Worm (Caenorhabditis elegans): ENCODE data around the gene crn-5.

The crn-5 gene

DNA sequence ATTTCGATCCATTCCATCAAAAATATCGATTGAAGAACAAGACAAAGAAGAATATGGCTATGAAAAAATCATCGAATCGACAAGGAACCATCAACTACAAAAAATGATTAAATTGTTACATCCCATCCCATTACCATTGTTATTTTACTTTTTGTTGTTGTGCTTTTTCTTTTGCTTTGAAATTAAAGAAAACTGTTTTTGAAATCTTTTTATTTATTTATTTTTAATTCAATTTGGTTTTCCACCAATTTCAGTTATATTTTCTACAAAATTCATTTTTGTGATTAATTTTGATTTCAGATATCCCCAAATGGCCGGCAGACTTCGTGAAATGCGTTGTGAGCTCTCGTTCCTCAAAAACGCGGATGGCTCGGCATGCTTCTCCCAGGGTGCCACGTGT lies at the start of gene crn-5:
Gene crn-5 (plus strand): TSS at position 301 of the 400 bp plus-strand sequence.
- no peak for TF ChIP-seq F22D6.2 (tag; optimal IDR thresholded peaks at IDR 0.05)
- no peak for TF ChIP-seq ztf-28 (GFP tag; IDR thresholded peaks at IDR 0.05)
- no peak for TF ChIP-seq nhr-80 (tag; optimal IDR thresholded peaks at IDR 0.05)
- no peak for TF ChIP-seq lsy-27 (tag; optimal IDR thresholded peaks at IDR 0.05; ENCODE audit: borderline replicate concordance, insufficient read depth)
- TF ChIP-seq bed-2 (GFP tag; IDR thresholded peaks at IDR 0.05): no peak
- TF ChIP-seq attf-5 (GFP tag; optimal IDR thresholded peaks at IDR 0.05): no peak
- no peak for TF ChIP-seq F23B12.7 (tag; optimal IDR thresholded peaks at IDR 0.05; ENCODE audit: insufficient read depth)
- no peak for TF ChIP-seq ets-4 (GFP tag; optimal IDR thresholded peaks at IDR 0.05)
- TF ChIP-seq F39B2.1 (GFP tag; IDR thresholded peaks at IDR 0.05): no peak
- TF ChIP-seq F55B11.4 (tag; optimal IDR thresholded peaks at IDR 0.05; ENCODE audit: borderline replicate concordance, insufficient read depth): no peak

- TF ChIP-seq snpc-1.3 (tag; optimal IDR thresholded peaks at IDR 0.05; ENCODE audit: insufficient read depth) (peak; percentile 25), dpff-1 (tag; optimal IDR thresholded peaks at IDR 0.05) (no peak), hsf-1 (GFP tag; IDR thresholded peaks at IDR 0.05) (peak; percentile 29; the same call in 1 of the 2 replicates), ztf-22 (GFP tag; optimal IDR thresholded peaks at IDR 0.05) (no peak), ama-1 (optimal IDR thresholded peaks at IDR 0.05) (peak; percentile 44), ama-1 (GFP tag; optimal IDR thresholded peaks at IDR 0.05) (no peak), rec-8 (tag; optimal IDR thresholded peaks at IDR 0.05) (no peak), tbx-9 (tag; optimal IDR thresholded peaks at IDR 0.05; ENCODE audit: borderline replicate concordance) (no peak), snpc-3.4 (tag; optimal IDR thresholded peaks at IDR 0.05) (no peak), ztf-26 (tag; optimal IDR thresholded peaks at IDR 0.05) (peak; percentile 39), lin-26 (GFP tag; IDR thresholded peaks at IDR 0.05) (no peak; the same call in none of the 2 replicates), hmg-1.2 (GFP tag; IDR thresholded peaks at IDR 0.05) (peak; percentile 40), gei-17 (GFP tag; optimal IDR thresholded peaks at IDR 0.05) (no peak), C06A6.2 (GFP tag; conservative IDR thresholded peaks at IDR 0.05) (no peak), ceh-58 (GFP tag; IDR thresholded peaks at IDR 0.05) (0 out of 2 replicates have a peak, but pooled peaks have one; percentile 78), ceh-91 (GFP tag; IDR thresholded peaks at IDR 0.05) (no peak), K11D2.4 (GFP tag; IDR thresholded peaks at IDR 0.05) (no peak), xnd-1 (tag; optimal IDR thresholded peaks at IDR 0.05) (no peak), let-607 (tag; optimal IDR thresholded peaks at IDR 0.05) (no peak), ztf-6 (GFP tag; IDR thresholded peaks at IDR 0.05) (no peak), lin-40 (tag; optimal IDR thresholded peaks at IDR 0.05) (no peak), Y67H2A.10 (GFP tag; conservative IDR thresholded peaks at IDR 0.05) (no peak), zim-3 (tag; optimal IDR thresholded peaks at IDR 0.05) (peak; percentile 66), Y53F4B.3 (GFP tag; IDR thresholded peaks at IDR 0.05) (no peak), athp-1 (tag; optimal IDR thresholded peaks at IDR 0.05) (no peak), unc-62 (GFP tag; optimal IDR thresholded peaks at IDR 0.05) (no peak), mes-4 (tag; optimal IDR thresholded peaks at IDR 0.05) (no peak), Y95B8A.8 (GFP tag; IDR thresholded peaks at IDR 0.05) (peak; percentile 70), nhr-90 (tag; optimal IDR thresholded peaks at IDR 0.05) (no peak), F49E8.2 (tag; optimal IDR thresholded peaks at IDR 0.05; ENCODE audit: insufficient read depth) (no peak), bed-1 (GFP tag; IDR thresholded peaks at IDR 0.05) (peak; percentile 14; the same call in 1 of the 2 replicates), let-526 (GFP tag; IDR thresholded peaks at IDR 0.05) (no peak), lir-1 (GFP tag; conservative IDR thresholded peaks at IDR 0.05) (no peak), ekl-4 (GFP tag; IDR thresholded peaks at IDR 0.05) (peak; percentile 5; the same call in 1 of the 2 replicates), lsl-1 (GFP tag; optimal IDR thresholded peaks at IDR 0.05) (peak; percentile 18), nhr-179 (tag; optimal IDR thresholded peaks at IDR 0.05) (no peak)
These were observed 49.0 kb upstream of the crn-5 start for ce11 chrII:10543457-10544137.
